Worm (Caenorhabditis elegans): ENCODE measurements around the gene cla-1.

Gene cla-1

DNA sequence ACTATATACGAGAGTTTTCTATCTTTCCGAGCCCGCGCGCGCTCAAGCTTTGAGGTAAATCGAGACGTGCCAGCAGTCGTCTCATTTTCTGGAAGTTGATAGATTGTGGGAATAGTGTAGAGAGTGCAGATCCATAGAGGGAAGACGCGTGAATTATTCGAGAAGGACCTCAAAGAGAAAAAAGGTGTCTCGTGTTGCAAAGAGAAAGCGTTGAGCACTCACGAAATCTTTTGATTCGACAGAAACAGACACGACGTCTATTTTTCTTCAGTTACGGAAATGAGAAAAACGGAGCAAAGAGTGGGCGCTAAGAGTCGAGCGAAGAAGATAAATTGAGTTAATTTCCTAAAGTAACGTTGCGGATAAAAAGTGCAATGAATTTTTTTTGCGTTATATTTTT lies 35.1 kb downstream of the cla-1 start:
- TF ChIP-seq lsy-2 (tag; optimal IDR thresholded peaks at IDR 0.05): peak in 1 of 2 experiments; percentile 37
- peak; percentile 10 for TF ChIP-seq F37D6.2 (tag; optimal IDR thresholded peaks at IDR 0.05)
- TF ChIP-seq pha-4 (GFP tag; IDR thresholded peaks at IDR 0.05): no peak
- no peak for TF ChIP-seq pha-4 (tag; optimal IDR thresholded peaks at IDR 0.05)
- TF ChIP-seq unc-62 (GFP tag; optimal IDR thresholded peaks at IDR 0.05 in 1 of 2): peak in 1 of 2 experiments; percentile 86
- TF ChIP-seq unc-62 (tag; optimal IDR thresholded peaks at IDR 0.05): no peak
- TF ChIP-seq hlh-30 (tag; optimal IDR thresholded peaks at IDR 0.05; ENCODE audit: insufficient read depth): no peak
- TF ChIP-seq aly-2 (tag; optimal IDR thresholded peaks at IDR 0.05): peak; percentile 35

DNA sequence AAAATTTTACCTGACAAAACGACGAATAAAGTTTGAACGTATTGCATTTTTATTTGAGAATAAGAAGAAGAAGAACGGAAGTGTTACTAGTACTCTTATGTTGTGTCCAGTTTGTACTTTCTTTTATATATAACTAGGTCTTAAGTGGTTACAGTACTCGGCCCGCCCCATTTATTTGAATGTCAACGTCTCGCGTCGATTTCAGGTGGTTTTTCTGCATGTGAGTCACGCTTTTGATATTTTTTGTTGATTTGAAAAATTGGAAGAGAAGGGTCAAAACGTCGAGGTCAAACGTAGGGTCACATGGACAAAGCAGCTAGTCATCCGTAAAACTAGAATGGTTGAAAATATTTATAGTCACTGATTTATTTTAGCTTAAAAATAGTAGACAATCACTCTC lies 40.2 kb downstream of the cla-1 start, which contains the start of gene F45E4.5:
Gene F45E4.5, minus strand, starts transcription at position 101 of the 400 bp plus-strand sequence.
- TF ChIP-seq aha-1 (tag): peak; percentile 48
- no peak for TF ChIP-seq arid-1 (GFP tag; conservative IDR thresholded peaks at IDR 0.05)
- TF ChIP-seq Y5F2A.4 (GFP tag; optimal IDR thresholded peaks at IDR 0.05): no peak

DNA sequence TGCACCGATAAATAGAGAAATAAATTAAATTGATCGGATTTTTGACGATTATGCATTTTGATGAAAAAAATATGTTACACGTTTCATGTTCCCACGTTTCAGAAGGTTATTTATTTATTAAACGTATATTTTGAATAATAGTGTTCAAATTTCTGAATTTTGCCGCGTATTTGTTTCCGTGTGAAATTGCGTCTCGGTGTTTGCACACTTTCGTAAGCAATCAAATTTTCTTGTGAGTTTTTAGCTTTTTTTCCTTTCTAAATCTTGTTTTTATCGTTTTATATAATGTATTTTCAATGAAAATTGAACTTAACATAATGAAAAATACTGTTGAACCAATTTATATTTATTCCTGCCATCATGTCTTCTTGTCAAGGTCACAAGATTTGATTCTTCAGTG lies 43.8 kb downstream of the cla-1 start, which contains the start of gene F45E4.6:
Gene F45E4.6, minus strand, starts transcription at position 14 of the 400 bp plus-strand sequence.
- TF ChIP-seq lin-13 (GFP tag; optimal IDR thresholded peaks at IDR 0.05) (no peak), spr-1 (tag; optimal IDR thresholded peaks at IDR 0.05) (no peak), ceh-82 (tag; optimal IDR thresholded peaks at IDR 0.05) (no peak), mxl-3 (GFP tag; optimal IDR thresholded peaks at IDR 0.05) (no peak), nhr-48 (tag; optimal IDR thresholded peaks at IDR 0.05) (no peak), R02D3.7 (tag; optimal IDR thresholded peaks at IDR 0.05) (no peak), tag-97 (GFP tag; IDR thresholded peaks at IDR 0.05) (no peak), mes-2 (tag; optimal IDR thresholded peaks at IDR 0.05; ENCODE audit: poor library complexity, severe bottlenecking) (peak; percentile 69), rbr-2 (tag; optimal IDR thresholded peaks at IDR 0.05) (no peak), F44E2.7 (GFP tag; IDR thresholded peaks at IDR 0.05) (no peak), T26A8.4 (GFP tag; IDR thresholded peaks at IDR 0.05) (no peak), jun-1 (tag; optimal IDR thresholded peaks at IDR 0.05) (no peak), F10B5.3 (tag; optimal IDR thresholded peaks at IDR 0.05) (no peak), egl-27 (tag; optimal IDR thresholded peaks at IDR 0.05) (no peak), Y5F2A.4 (GFP tag; optimal IDR thresholded peaks at IDR 0.05) (no peak), dpl-1 (GFP tag; optimal IDR thresholded peaks at IDR 0.05) (peak; percentile 93), vab-7 (GFP tag; IDR thresholded peaks at IDR 0.05) (no peak), aly-2 (tag; optimal IDR thresholded peaks at IDR 0.05) (no peak), hif-1 (tag; optimal IDR thresholded peaks at IDR 0.05) (no peak), hmg-1.1 (GFP tag; IDR thresholded peaks at IDR 0.05) (no peak), dmd-8 (GFP tag; IDR thresholded peaks at IDR 0.05) (no peak), ama-1 (optimal IDR thresholded peaks at IDR 0.05) (no peak), lin-38 (GFP tag; IDR thresholded peaks at IDR 0.05) (0 out of 2 replicates have a peak, but pooled peaks have one; percentile 23), T20F7.1 (GFP tag; optimal IDR thresholded peaks at IDR 0.05) (peak; percentile 57), unc-130 (GFP tag; optimal IDR thresholded peaks at IDR 0.05) (no peak), F37D6.2 (tag; optimal IDR thresholded peaks at IDR 0.05) (no peak)

DNA sequence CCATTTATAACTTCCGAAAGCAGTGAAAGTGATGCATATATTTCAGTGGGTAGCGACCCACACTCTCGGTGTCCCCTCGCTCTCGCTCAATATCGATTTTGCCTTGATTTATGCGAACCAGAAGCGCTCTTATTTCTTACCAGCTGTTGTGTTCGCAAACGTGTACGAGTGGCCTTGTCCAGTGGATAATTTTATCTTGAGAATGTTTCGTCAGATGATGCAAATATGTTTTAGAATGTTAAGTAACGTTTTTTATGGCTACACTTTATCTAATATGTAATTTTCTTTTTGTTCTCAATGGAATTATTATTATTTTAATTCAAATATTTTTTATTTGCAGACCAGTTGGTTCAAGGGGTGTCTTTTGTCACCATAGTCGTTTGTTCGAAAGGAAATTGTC lies 44.3 kb downstream of the cla-1 start, which contains the start of gene plp-1:
Gene plp-1, plus strand, starts transcription at position 341 of the 400 bp plus-strand sequence.
- TF ChIP-seq lin-1 (GFP tag; IDR thresholded peaks at IDR 0.05) (no peak), nhr-10 (tag; optimal IDR thresholded peaks at IDR 0.05) (no peak), F37D6.2 (tag; optimal IDR thresholded peaks at IDR 0.05) (no peak), ctbp-1 (GFP tag; IDR thresholded peaks at IDR 0.05) (no peak), F49E8.2 (tag; optimal IDR thresholded peaks at IDR 0.05; ENCODE audit: borderline replicate concordance) (no peak), aly-2 (tag; optimal IDR thresholded peaks at IDR 0.05) (no peak), daf-19 (GFP tag; conservative IDR thresholded peaks at IDR 0.05) (no peak), ztf-7 (tag; optimal IDR thresholded peaks at IDR 0.05) (peak; percentile 91), F10B5.3 (tag; optimal IDR thresholded peaks at IDR 0.05) (no peak)

Measured in whole organism, L4 larva.